Fruit fly (Drosophila melanogaster) whole organism, embryonic: ENCODE data around the gene ph-d.
A peak's percentile ranks its signal among the peaks of the same experiment; 100 is the strongest.

ENCODE experiments used
- B-H1 ChIP-seq: fragments of 200-800 bp; sonication (Bioruptor generic); IDR thresholded peaks from 3 replicates; pipeline ENCODE4 v1.3.6; 2022; ENCODE audit warnings: missing biosample characterization, missing genetic modification characterization
- Blimp-1 ChIP-seq: fragments of 200-800 bp; sonication (Bioruptor generic); optimal IDR thresholded peaks from 3 replicates; lab custom pipeline; 2018; ENCODE audit warnings: missing biosample characterization, missing genetic modification characterization, mild to moderate bottlenecking, moderate library complexity, missing genetic modification reagents
- CG12104 ChIP-seq: fragments of 200-800 bp; sonication (Bioruptor generic); optimal IDR thresholded peaks from 3 replicates; lab custom pipeline; 2016; ENCODE audit warnings: missing biosample characterization, missing genetic modification characterization
- CG12391 ChIP-seq: fragments of 200-800 bp; sonication (Bioruptor generic); optimal IDR thresholded peaks from 3 replicates; lab custom pipeline; 2018; ENCODE audit warnings: missing biosample characterization, mild to moderate bottlenecking, missing genetic modification characterization, moderate library complexity
- CG13775 ChIP-seq: fragments of 200-800 bp; sonication (Bioruptor generic); optimal IDR thresholded peaks from 3 replicates; lab custom pipeline; 2017; ENCODE audit warnings: missing biosample characterization, mild to moderate bottlenecking, missing genetic modification characterization
- CG14014 ChIP-seq: fragments of 200-800 bp; sonication (Bioruptor generic); IDR thresholded peaks from 2 replicates; pipeline ENCODE4 v1.3.6; 2022; ENCODE audit warnings: missing biosample characterization, missing genetic modification characterization
- CG14710 ChIP-seq: fragments of 200-800 bp; sonication (Bioruptor generic); optimal IDR thresholded peaks from 3 replicates; lab custom pipeline; 2019; ENCODE audit warnings: missing biosample characterization, mild to moderate bottlenecking, missing genetic modification characterization, moderate library complexity
- CG15073 ChIP-seq: fragments of 200-800 bp; sonication (Bioruptor generic); optimal IDR thresholded peaks from 2 replicates; lab custom pipeline; 2016; ENCODE audit warnings: missing biosample characterization, missing genetic modification characterization
- CG16779 ChIP-seq: fragments of 200-800 bp; sonication (Bioruptor generic); IDR thresholded peaks from 2 replicates; pipeline ENCODE4 v1.3.6; 2022; ENCODE audit warnings: missing biosample characterization, missing genetic modification characterization
- CG16815 ChIP-seq: fragments of 200-800 bp; sonication (Bioruptor generic); optimal IDR thresholded peaks from 3 replicates; lab custom pipeline; 2017; ENCODE audit warnings: missing biosample characterization, mild to moderate bottlenecking, missing genetic modification characterization
- CG17186 ChIP-seq: fragments of 200-800 bp; sonication (Bioruptor generic); optimal IDR thresholded peaks from 3 replicates; lab custom pipeline; 2017; ENCODE audit warnings: missing biosample characterization, missing genetic modification reagents, missing genetic modification characterization
- CG2712 ChIP-seq: fragments of 200-800 bp; optimal IDR thresholded peaks from 3 replicates; lab custom pipeline; 2019; ENCODE audit warnings: missing biosample characterization, mild to moderate bottlenecking, missing genetic modification characterization, moderate library complexity
- CG31441 ChIP-seq: fragments of 200-800 bp; sonication (Bioruptor generic); IDR thresholded peaks from 2 replicates; pipeline ENCODE4 v1.3.6; 2022; ENCODE audit warnings: missing biosample characterization, missing genetic modification characterization
- CG32532 ChIP-seq: fragments of 200-800 bp; sonication (Bioruptor generic); IDR thresholded peaks from 2 replicates; pipeline ENCODE4 v1.3.6; 2022; ENCODE audit warnings: missing biosample characterization, missing genetic modification characterization
- CG32767 ChIP-seq: fragments of 200-800 bp; sonication (Bioruptor generic); IDR thresholded peaks from 2 replicates; pipeline ENCODE4 v1.3.6; 2022; ENCODE audit warnings: missing biosample characterization, missing genetic modification characterization
- CG34376 ChIP-seq: fragments of 200-800 bp; sonication (Bioruptor generic); optimal IDR thresholded peaks from 2 replicates; lab custom pipeline; 2018; ENCODE audit warnings: missing biosample characterization, mild to moderate bottlenecking, missing genetic modification characterization
- CG3995 ChIP-seq: fragments of 200-800 bp; sonication (Bioruptor generic); optimal IDR thresholded peaks from 3 replicates; lab custom pipeline; 2016; ENCODE audit warnings: missing biosample characterization, missing genetic modification characterization
- CG4854 ChIP-seq: fragments of 200-800 bp; sonication (Bioruptor generic); optimal IDR thresholded peaks from 2 replicates; lab custom pipeline; 2016; ENCODE audit warnings: missing biosample characterization, missing genetic modification characterization, inconsistent platforms
- CG6683 ChIP-seq: fragments of 200-800 bp; sonication (Bioruptor generic); optimal IDR thresholded peaks from 2 replicates; lab custom pipeline; 2017; ENCODE audit warnings: missing biosample characterization, mild to moderate bottlenecking, missing genetic modification characterization, missing genetic modification reagents
- CG6813 ChIP-seq: fragments of 200-800 bp; sonication (Bioruptor generic); optimal IDR thresholded peaks from 2 replicates; lab custom pipeline; 2017; ENCODE audit warnings: missing biosample characterization, missing genetic modification characterization, mild to moderate bottlenecking, moderate library complexity, missing genetic modification reagents
- CG8924 ChIP-seq: fragments of 200-800 bp; optimal IDR thresholded peaks from 3 replicates; lab custom pipeline; 2019; ENCODE audit warnings: missing biosample characterization, mild to moderate bottlenecking, missing genetic modification characterization, moderate library complexity
- D19B ChIP-seq: fragments of 200-800 bp; sonication (Bioruptor generic); optimal IDR thresholded peaks from 2 replicates; lab custom pipeline; 2017; ENCODE audit warnings: missing biosample characterization, mild to moderate bottlenecking, missing genetic modification characterization
- Dbx ChIP-seq: fragments of 200-800 bp; sonication (Bioruptor generic); IDR thresholded peaks from 3 replicates; pipeline ENCODE4 v1.3.6; 2022; ENCODE audit warnings: missing biosample characterization, missing genetic modification characterization
- Dek ChIP-seq: fragments of 200-800 bp; sonication (Bioruptor generic); optimal IDR thresholded peaks from 3 replicates; lab custom pipeline; 2019; ENCODE audit warnings: missing biosample characterization, mild to moderate bottlenecking, missing genetic modification characterization, moderate library complexity
- HLH3B ChIP-seq: fragments of 200-800 bp; sonication (Bioruptor generic); IDR thresholded peaks from 2 replicates; pipeline ENCODE4 v1.3.6; 2022; ENCODE audit warnings: missing biosample characterization, missing genetic modification characterization
- HLH4C ChIP-seq: fragments of 200-800 bp; sonication (Bioruptor generic); IDR thresholded peaks from 3 replicates; pipeline ENCODE4 v1.3.6; 2022; ENCODE audit warnings: missing biosample characterization, missing genetic modification characterization; ENCODE audit not compliant: partially characterized antibody
- Hr78 ChIP-seq, 2 experiments: fragments of 200-800 bp in 1 of 2; fragments of >200 bp in 1 of 2; sonication (Bioruptor generic) in 1 of 2; optimal IDR thresholded peaks; 2 replicates each; lab custom pipeline; 2017 to 2019; ENCODE audit warnings: missing biosample characterization in 2 of 2, missing genetic modification characterization in 2 of 2, mild to moderate bottlenecking in 1 of 2, moderate library complexity in 1 of 2
- Hsf ChIP-seq: fragments of 200-800 bp; sonication (Bioruptor generic); optimal IDR thresholded peaks from 3 replicates; lab custom pipeline; 2016; ENCODE audit warnings: missing biosample characterization, missing genetic modification characterization
- MBD-R2 ChIP-seq: fragments of 200-800 bp; sonication (Bioruptor generic); IDR thresholded peaks from 2 replicates; pipeline ENCODE4 v1.3.6; 2022; ENCODE audit warnings: missing biosample characterization, missing genetic modification characterization
- Sry-β ChIP-seq: fragments of 200-800 bp; sonication (Bioruptor generic); optimal IDR thresholded peaks from 2 replicates; lab custom pipeline; 2018; ENCODE audit warnings: missing biosample characterization, mild to moderate bottlenecking, missing genetic modification characterization, moderate library complexity
- Xbp1 ChIP-seq: fragments of 200-800 bp; sonication (Bioruptor generic); optimal IDR thresholded peaks from 3 replicates; lab custom pipeline; 2016; ENCODE audit warnings: missing biosample characterization, mild to moderate bottlenecking, missing genetic modification characterization
- ara ChIP-seq: fragments of 200-800 bp; sonication (Bioruptor generic); IDR thresholded peaks from 2 replicates; pipeline ENCODE4 v1.3.6; 2022; ENCODE audit warnings: missing biosample characterization, missing genetic modification characterization
- ash1 ChIP-seq: fragments of 200-800 bp; sonication (Bioruptor generic); optimal IDR thresholded peaks from 2 replicates; lab custom pipeline; 2018; ENCODE audit warnings: missing biosample characterization, mild to moderate bottlenecking, missing genetic modification characterization
- az2 ChIP-seq: fragments of 200-800 bp; sonication (Bioruptor generic); optimal IDR thresholded peaks from 3 replicates; lab custom pipeline; 2016; ENCODE audit warnings: missing biosample characterization, missing genetic modification characterization
- chm ChIP-seq: fragments of 200-800 bp; sonication (Bioruptor generic); IDR thresholded peaks from 2 replicates; pipeline ENCODE4 v1.3.6; 2022; ENCODE audit warnings: missing biosample characterization, missing genetic modification characterization
- dan ChIP-seq: fragments of 200-800 bp; sonication (Bioruptor generic); IDR thresholded peaks from 2 replicates; pipeline ENCODE4 v1.3.6; 2022; ENCODE audit warnings: missing biosample characterization, missing genetic modification characterization
- danr ChIP-seq: fragments of 200-800 bp; sonication (Bioruptor generic); IDR thresholded peaks from 2 replicates; pipeline ENCODE4 v1.3.6; 2022; ENCODE audit warnings: missing biosample characterization, missing genetic modification characterization
- dmrt99B ChIP-seq: fragments of 200-800 bp; sonication (Bioruptor generic); optimal IDR thresholded peaks from 2 replicates; lab custom pipeline; 2018; ENCODE audit warnings: missing biosample characterization, mild to moderate bottlenecking, missing genetic modification characterization, moderate library complexity
- dpn ChIP-seq, 2 experiments: fragments of 200-800 bp; sonication (Bioruptor generic); optimal IDR thresholded peaks; 3 replicates each; lab custom pipeline; 2016; ENCODE audit warnings: missing biosample characterization in 2 of 2, missing genetic modification characterization in 2 of 2
- hkb ChIP-seq, 2 experiments: fragments of 200-800 bp in 1 of 2; fragments of >200 bp in 1 of 2; sonication (Bioruptor generic) in 1 of 2; IDR thresholded peaks in 1 of 2; optimal IDR thresholded peaks in 1 of 2; 2 replicates each; pipeline versions ENCODE4 v1.3.6 to Lab custom; 2017 to 2022; ENCODE audit warnings: missing biosample characterization in 1 of 2, missing genetic modification characterization in 1 of 2
- ind ChIP-seq: fragments of 200-800 bp; sonication (Bioruptor generic); optimal IDR thresholded peaks from 3 replicates; lab custom pipeline; 2016; ENCODE audit warnings: missing biosample characterization, missing genetic modification characterization
- phol ChIP-seq: fragments of 200-800 bp; sonication (Bioruptor generic); optimal IDR thresholded peaks from 3 replicates; lab custom pipeline; 2018; ENCODE audit warnings: missing biosample characterization, mild to moderate bottlenecking, missing genetic modification characterization, moderate library complexity
- ro ChIP-seq: fragments of 200-800 bp; sonication (Bioruptor generic); IDR thresholded peaks from 2 replicates; pipeline ENCODE4 v1.3.6; 2022; ENCODE audit warnings: missing biosample characterization, missing genetic modification characterization
- run ChIP-seq: fragments of 200-800 bp; sonication (Bioruptor generic); optimal IDR thresholded peaks from 3 replicates; lab custom pipeline; 2018; ENCODE audit warnings: missing biosample characterization, mild to moderate bottlenecking, missing genetic modification characterization
- sd ChIP-seq: fragments of 200-800 bp; sonication (Bioruptor generic); optimal IDR thresholded peaks from 3 replicates; lab custom pipeline; 2018; ENCODE audit warnings: missing biosample characterization, mild to moderate bottlenecking, missing genetic modification characterization, moderate library complexity
- sima ChIP-seq: fragments of 200-800 bp; sonication (Bioruptor generic); optimal IDR thresholded peaks from 2 replicates; lab custom pipeline; 2016; ENCODE audit warnings: missing biosample characterization, missing genetic modification characterization
- sna ChIP-seq: fragments of 200-800 bp; sonication (Bioruptor generic); IDR thresholded peaks from 2 replicates; pipeline ENCODE4 v1.3.6; 2022; ENCODE audit warnings: missing biosample characterization, missing genetic modification characterization; ENCODE audit not compliant: partially characterized antibody
- usp ChIP-seq: fragments of >200 bp; optimal IDR thresholded peaks from 2 replicates; lab custom pipeline; 2017; ENCODE audit warnings: missing biosample characterization, missing genetic modification characterization
- yki ChIP-seq: fragments of >200 bp; optimal IDR thresholded peaks from 3 replicates; lab custom pipeline; 2018

The ph-d gene

dm6 chrX:2136831-2137452, 13.9 kb upstream of the ph-d start (continued):
- TF ChIP-seq ind (peak; percentile 100), Dek (tag; lab: Kevin White, UChicago) (peak; percentile 100), CG32767 (GFP tag; lab: Robert Waterston, UW) (peak; percentile 100), Hsf (GFP tag; lab: Kevin White, UChicago) (peak; percentile 100), CG2712 (tag; lab: Kevin White, UChicago) (peak; percentile 100), ro (GFP tag; lab: Robert Waterston, UW) (peak; percentile 100), CG32532 (GFP tag; lab: Robert Waterston, UW) (peak; percentile 100), CG6683 (peak; percentile 99), CG17186 (GFP tag; lab: Kevin White, UChicago) (peak; percentile 98), sd (tag; lab: Kevin White, UChicago) (peak; percentile 96), danr (GFP tag; lab: Robert Waterston, UW) (peak; percentile 100), Sry-β (GFP tag; lab: Kevin White, UChicago) (peak; percentile 82), yki (lab: Kevin White, UChicago) (peak; percentile 29), CG4854 (GFP tag; lab: Kevin White, UChicago) (peak; percentile 100), CG13775 (GFP tag; lab: Kevin White, UChicago) (peak; percentile 100), CG15073 (GFP tag; lab: Kevin White, UChicago) (peak; percentile 95), ash1 (peak; percentile 100), dan (GFP tag; lab: Robert Waterston, UW) (peak; percentile 100), CG14014 (GFP tag; lab: Robert Waterston, UW) (peak; percentile 100), CG12104 (GFP tag; lab: Kevin White, UChicago) (peak; percentile 100), HLH3B (GFP tag; lab: Robert Waterston, UW) (peak; percentile 100), CG14710 (peak; percentile 99), CG34376 (GFP tag; lab: Kevin White, UChicago) (peak; percentile 98), HLH4C (no peak), chm (GFP tag; lab: Robert Waterston, UW) (peak; percentile 100), dmrt99B (tag; lab: Kevin White, UChicago) (peak; percentile 100), Hr78 (GFP tag; optimal IDR thresholded peaks at IDR 0.05; lab: Kevin White, UChicago) (peak in 1 of 2 experiments; percentile 95), MBD-R2 (GFP tag; lab: Robert Waterston, UW) (peak; percentile 100), phol (tag; lab: Kevin White, UChicago) (peak; percentile 100), sima (GFP tag; lab: Kevin White, UChicago) (peak; percentile 99), CG16779 (GFP tag; lab: Robert Waterston, UW) (peak; percentile 100), usp (GFP tag; lab: Kevin White, UChicago) (no peak), az2 (GFP tag; lab: Kevin White, UChicago) (peak; percentile 100), B-H1 (peak; percentile 100), Xbp1 (GFP tag; lab: Kevin White, UChicago) (peak; percentile 100), sna (no peak; the same call in 1 of the 2 replicates), CG3995 (GFP tag; lab: Kevin White, UChicago) (peak; percentile 90), ara (GFP tag; lab: Robert Waterston, UW) (peak; percentile 100), Dbx (peak; percentile 100), D19B (GFP tag; lab: Kevin White, UChicago) (peak; percentile 100), CG31441 (GFP tag; lab: Robert Waterston, UW) (peak; percentile 79), CG8924 (tag; lab: Kevin White, UChicago) (peak; percentile 100), CG12391 (tag; lab: Kevin White, UChicago) (peak; percentile 100), Blimp-1 (GFP tag; lab: Kevin White, UChicago) (peak; percentile 99), hkb (optimal IDR thresholded peaks at IDR 0.05; lab: Kevin White, UChicago) (no peak), hkb (GFP tag; IDR thresholded peaks at IDR 0.05; lab: Robert Waterston, UW) (peak; percentile 100), dpn (GFP tag; optimal IDR thresholded peaks at IDR 0.05; lab: Kevin White, UChicago) (peak; percentile 100), run (tag; lab: Kevin White, UChicago) (peak; percentile 99), CG6813 (peak; percentile 100), CG16815 (GFP tag; lab: Kevin White, UChicago) (peak; percentile 100)
